Fruit fly (Drosophila melanogaster): Measurements from ENCODE around the gene CG31088.

CG31088 gene

DNA sequence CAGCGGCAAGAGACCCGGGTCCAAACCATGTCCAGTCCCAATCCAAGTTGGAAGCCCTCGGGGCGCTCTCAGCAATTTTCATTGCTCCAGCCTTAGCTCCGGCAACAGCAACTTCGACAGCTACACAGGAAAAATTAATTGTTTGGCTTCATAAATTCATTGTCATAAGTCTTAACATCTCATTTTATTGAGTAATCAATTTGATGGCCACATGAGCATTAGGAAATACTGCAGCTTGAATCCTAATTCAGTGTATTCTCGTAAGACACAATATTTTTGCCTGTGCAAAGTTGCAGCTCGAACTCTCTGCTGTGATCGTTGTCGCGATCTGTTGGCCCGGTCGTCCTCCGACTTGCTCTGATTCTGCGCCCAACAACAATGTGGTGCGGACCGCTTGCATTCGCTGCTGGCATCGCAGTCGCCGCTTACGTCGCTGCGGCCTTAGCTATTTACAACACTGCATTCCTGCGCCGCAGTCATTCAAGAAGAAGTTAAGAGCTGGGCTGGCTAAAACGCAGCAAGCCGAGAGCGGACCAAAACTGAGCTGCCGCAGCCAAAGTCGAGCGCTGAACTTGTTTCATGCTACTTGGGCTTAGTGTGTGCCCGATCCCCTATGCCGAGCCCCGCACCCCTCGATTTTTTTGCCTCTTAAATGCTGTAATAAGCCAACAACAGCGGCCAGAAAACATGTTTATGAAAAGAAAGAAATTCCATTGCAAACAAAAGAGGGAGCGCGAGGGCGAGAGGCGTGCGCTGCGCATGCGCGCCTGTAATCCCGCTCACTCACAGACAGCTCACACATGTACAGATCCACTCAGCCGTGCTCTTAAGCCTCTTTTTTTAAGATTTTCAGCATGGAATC is 31.1 kb downstream of the CG31088 start:
- peak; percentile 85 for TF ChIP-seq CG32264 (GFP tag; optimal IDR thresholded peaks at IDR 0.05)
- TF ChIP-seq Jra (GFP tag; optimal IDR thresholded peaks at IDR 0.05) = no peak
- TF ChIP-seq dmrt93B (GFP tag; optimal IDR thresholded peaks at IDR 0.05) = peak; percentile 83
- TF ChIP-seq rgr (GFP tag; optimal IDR thresholded peaks at IDR 0.05) = peak; percentile 92
- no peak for TF ChIP-seq Hr83 (GFP tag; optimal IDR thresholded peaks at IDR 0.05; ENCODE audit: poor library complexity, severe bottlenecking)
- TF ChIP-seq CG9705 (GFP tag; optimal IDR thresholded peaks at IDR 0.05) = peak; percentile 27
- TF ChIP-seq sv (GFP tag; optimal IDR thresholded peaks at IDR 0.05) = no peak
- TF ChIP-seq GATAd (GFP tag; optimal IDR thresholded peaks at IDR 0.05) = no peak
- TF ChIP-seq Sp1 (GFP tag; optimal IDR thresholded peaks at IDR 0.05) = peak; percentile 85
- peak; percentile 87 for TF ChIP-seq sage (GFP tag; optimal IDR thresholded peaks at IDR 0.05)
- no peak for TF ChIP-seq CrebA (GFP tag; optimal IDR thresholded peaks at IDR 0.05; ENCODE audit: borderline replicate concordance)
- TF ChIP-seq OdsH (GFP tag; optimal IDR thresholded peaks at IDR 0.05) = peak; percentile 93
- peak in 1 of 2 experiments; percentile 94 for TF ChIP-seq foxo (GFP tag; optimal IDR thresholded peaks at IDR 0.05)
- peak; percentile 57 for TF ChIP-seq dsf (GFP tag; optimal IDR thresholded peaks at IDR 0.05; ENCODE audit: borderline replicate concordance)
- peak; percentile 90 for TF ChIP-seq woc (GFP tag; optimal IDR thresholded peaks at IDR 0.05)
- peak; percentile 95 for TF ChIP-seq h (GFP tag; optimal IDR thresholded peaks at IDR 0.05)
- no peak for TF ChIP-seq Hr78 (GFP tag; optimal IDR thresholded peaks at IDR 0.05)
- TF ChIP-seq Mio (GFP tag; optimal IDR thresholded peaks at IDR 0.05) = peak; percentile 57
- TF ChIP-seq HLH106 (tag; optimal IDR thresholded peaks at IDR 0.05) = peak; percentile 89
- TF ChIP-seq dl (GFP tag; optimal IDR thresholded peaks at IDR 0.05; ENCODE audit: insufficient read depth in 1 of 2, partially characterized antibody in 2 of 2) = peak in 1 of 2 experiments; percentile 66
- TF ChIP-seq br (GFP tag; optimal IDR thresholded peaks at IDR 0.05) = peak; percentile 95
- no peak for TF ChIP-seq Myc (optimal IDR thresholded peaks at IDR 0.05)
- no peak for TF ChIP-seq N (GFP tag; optimal IDR thresholded peaks at IDR 0.05)
- peak; percentile 71 for TF ChIP-seq Dif (GFP tag; optimal IDR thresholded peaks at IDR 0.05; ENCODE audit: partially characterized antibody)
- TF ChIP-seq fru (GFP tag; optimal IDR thresholded peaks at IDR 0.05) = peak; percentile 94
- TF ChIP-seq Hnf4 (GFP tag; optimal IDR thresholded peaks at IDR 0.05) = no peak
- TF ChIP-seq Vsx2 (GFP tag; optimal IDR thresholded peaks at IDR 0.05; ENCODE audit: partially characterized antibody) = peak; percentile 63
- TF ChIP-seq Abd-B (GFP tag; optimal IDR thresholded peaks at IDR 0.05) = no peak
- no peak for TF ChIP-seq usp (GFP tag; optimal IDR thresholded peaks at IDR 0.05)
- no peak for TF ChIP-seq brk (GFP tag; optimal IDR thresholded peaks at IDR 0.05)
- TF ChIP-seq Rel (GFP tag; optimal IDR thresholded peaks at IDR 0.05) = peak; percentile 37
- TF ChIP-seq Rel (tag; optimal IDR thresholded peaks at IDR 0.05) = no peak
- TF ChIP-seq psq (GFP tag; optimal IDR thresholded peaks at IDR 0.05) = peak; percentile 83
- peak; percentile 95 for TF ChIP-seq ey (GFP tag; optimal IDR thresholded peaks at IDR 0.05)

DNA sequence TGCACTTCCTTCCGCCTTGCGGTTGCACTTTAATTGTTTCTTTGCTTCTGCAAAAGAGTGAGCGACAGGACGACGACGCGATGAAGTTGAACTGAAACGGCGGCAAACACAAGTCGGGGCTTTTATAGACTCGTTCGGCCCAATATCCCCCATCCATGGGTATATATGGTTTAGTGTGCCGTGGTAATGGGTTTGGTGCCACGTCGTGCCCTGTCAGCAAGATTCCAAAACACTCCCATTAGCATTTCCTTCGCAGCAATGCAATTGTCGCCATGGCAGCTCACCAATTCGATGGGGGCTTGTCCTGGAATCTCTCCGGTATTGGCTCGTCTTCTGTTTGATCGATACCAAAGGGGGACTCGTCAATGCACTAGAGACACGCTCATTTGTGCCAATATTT is 32.8 kb downstream of the CG31088 start, which contains the start of gene CG45105:
TSS of gene CG45105 (minus strand) at position 101 of the 400 bp plus-strand sequence.
- no peak for TF ChIP-seq Hr78 (GFP tag; optimal IDR thresholded peaks at IDR 0.05)
- TF ChIP-seq Hr83 (GFP tag; optimal IDR thresholded peaks at IDR 0.05; ENCODE audit: poor library complexity, severe bottlenecking) = no peak
- TF ChIP-seq pan (optimal IDR thresholded peaks at IDR 0.05) = no peak
- TF ChIP-seq lola (GFP tag; optimal IDR thresholded peaks at IDR 0.05) = no peak
- TF ChIP-seq dl (GFP tag; optimal IDR thresholded peaks at IDR 0.05; ENCODE audit: insufficient read depth in 1 of 2, partially characterized antibody in 2 of 2) = no peak
- TF ChIP-seq foxo (GFP tag; optimal IDR thresholded peaks at IDR 0.05) = no peak
- no peak for TF ChIP-seq Sp1 (GFP tag; optimal IDR thresholded peaks at IDR 0.05)
- TF ChIP-seq rgr (GFP tag; optimal IDR thresholded peaks at IDR 0.05) = no peak
- no peak for TF ChIP-seq psq (GFP tag; optimal IDR thresholded peaks at IDR 0.05)

DNA sequence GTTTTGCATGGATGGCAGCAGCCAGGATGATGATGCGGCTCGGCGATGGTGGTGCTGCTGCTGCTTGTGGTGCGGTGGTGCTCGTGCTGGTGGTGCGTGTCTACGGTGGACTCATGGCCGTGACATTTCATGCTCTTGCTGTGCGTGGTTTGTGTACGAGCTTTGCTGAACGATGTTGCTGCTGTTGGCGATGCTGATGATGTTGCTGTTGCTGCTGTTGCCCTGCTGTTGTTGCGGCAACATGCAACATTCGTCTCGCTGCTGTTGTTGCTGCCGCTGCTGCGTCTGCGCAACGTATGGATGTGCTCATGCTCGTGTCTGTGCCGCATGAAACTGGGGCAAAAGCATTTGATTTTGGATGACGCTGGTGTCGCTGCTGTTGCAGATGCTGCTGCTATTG is 37.5 kb downstream of the CG31088 start:
- TF ChIP-seq Dfd (GFP tag; optimal IDR thresholded peaks at IDR 0.05) = peak; percentile 81
- TF ChIP-seq rgr (GFP tag; optimal IDR thresholded peaks at IDR 0.05) = no peak
- no peak for TF ChIP-seq woc (GFP tag; optimal IDR thresholded peaks at IDR 0.05)
- no peak for TF ChIP-seq ey (GFP tag; optimal IDR thresholded peaks at IDR 0.05)
- no peak for TF ChIP-seq lola (GFP tag; optimal IDR thresholded peaks at IDR 0.05)
- no peak for TF ChIP-seq Dif (GFP tag; optimal IDR thresholded peaks at IDR 0.05; ENCODE audit: partially characterized antibody)
- no peak for TF ChIP-seq foxo (GFP tag; optimal IDR thresholded peaks at IDR 0.05)
- no peak for TF ChIP-seq h (GFP tag; optimal IDR thresholded peaks at IDR 0.05)

All from whole organism, wandering third instar larva.